Fruit fly (Drosophila melanogaster) whole organism, embryonic: Measurements from ENCODE around the gene chif.
A peak's percentile ranks its signal among the peaks of the same experiment; 100 is the strongest.

Experiments
- Adf1 ChIP-seq: fragments of 200-800 bp; sonication (Bioruptor generic); IDR thresholded peaks from 2 replicates; pipeline ENCODE4 v1.3.6; 2022; ENCODE audit warnings: missing biosample characterization, missing genetic modification characterization
- Bgb ChIP-seq: fragments of 200-800 bp; sonication (Bioruptor generic); IDR thresholded peaks from 2 replicates; pipeline ENCODE4 v1.3.6; 2022; ENCODE audit warnings: missing biosample characterization, missing genetic modification characterization; ENCODE audit not compliant: partially characterized antibody
- CG11398 ChIP-seq: fragments of 200-800 bp; sonication (Bioruptor generic); optimal IDR thresholded peaks from 2 replicates; lab custom pipeline; 2016; ENCODE audit warnings: missing biosample characterization, missing genetic modification characterization
- CG13296 ChIP-seq: fragments of 200-800 bp; sonication (Bioruptor generic); optimal IDR thresholded peaks from 3 replicates; lab custom pipeline; 2018; ENCODE audit warnings: missing biosample characterization, mild to moderate bottlenecking, missing genetic modification characterization
- CG15269 ChIP-seq: fragments of 200-800 bp; sonication (Bioruptor generic); optimal IDR thresholded peaks from 2 replicates; lab custom pipeline; 2018; ENCODE audit warnings: missing biosample characterization, mild to moderate bottlenecking, missing genetic modification characterization, moderate library complexity
- CG32532 ChIP-seq: fragments of 200-800 bp; sonication (Bioruptor generic); IDR thresholded peaks from 2 replicates; pipeline ENCODE4 v1.3.6; 2022; ENCODE audit warnings: missing biosample characterization, missing genetic modification characterization
- CG3281 ChIP-seq: fragments of 200-800 bp; sonication (Bioruptor generic); optimal IDR thresholded peaks from 3 replicates; lab custom pipeline; 2017; ENCODE audit warnings: missing biosample characterization, mild to moderate bottlenecking, missing genetic modification characterization
- CG34224 ChIP-seq: fragments of 200-800 bp; sonication (Bioruptor generic); IDR thresholded peaks from 3 replicates; pipeline ENCODE4 v1.3.6; 2022; ENCODE audit warnings: missing biosample characterization, missing genetic modification characterization; ENCODE audit not compliant: partially characterized antibody
- CG6272 ChIP-seq: fragments of 200-800 bp; sonication (Bioruptor generic); IDR thresholded peaks from 2 replicates; pipeline ENCODE4 v1.3.6; 2022; ENCODE audit warnings: missing biosample characterization, missing genetic modification characterization
- CG6854 ChIP-seq: fragments of 200-800 bp; sonication (Bioruptor generic); optimal IDR thresholded peaks from 3 replicates; lab custom pipeline; 2017; ENCODE audit warnings: missing biosample characterization, mild to moderate bottlenecking, missing genetic modification characterization
- CG7928 ChIP-seq: fragments of 200-800 bp; sonication (Bioruptor generic); optimal IDR thresholded peaks from 2 replicates; lab custom pipeline; 2017; ENCODE audit warnings: missing biosample characterization, mild to moderate bottlenecking, missing genetic modification characterization
- CG7963 ChIP-seq: fragments of 200-800 bp; sonication (Bioruptor generic); IDR thresholded peaks from 3 replicates; pipeline ENCODE4 v1.3.6; 2022; ENCODE audit warnings: missing biosample characterization, missing genetic modification characterization; ENCODE audit not compliant: partially characterized antibody
- CG8290 ChIP-seq, 3 experiments: fragments of 200-800 bp; sonication (Bioruptor generic); optimal IDR thresholded peaks; 2 replicates each; lab custom pipeline; 2016 to 2019; ENCODE audit warnings: missing biosample characterization in 3 of 3, missing genetic modification characterization in 3 of 3, mild to moderate bottlenecking in 2 of 3, moderate library complexity in 1 of 3
- Dip3 ChIP-seq: fragments of 200-800 bp; sonication (Bioruptor generic); optimal IDR thresholded peaks from 3 replicates; lab custom pipeline; 2016; ENCODE audit warnings: missing biosample characterization, missing genetic modification characterization
- Ets65A ChIP-seq: fragments of 200-800 bp; sonication (Bioruptor generic); peaks from one replicate; lab custom pipeline; 2016; ENCODE audit warnings: missing biosample characterization, missing genetic modification characterization
- Fer1 ChIP-seq: fragments of 200-800 bp; sonication (Bioruptor generic); optimal IDR thresholded peaks from 2 replicates; lab custom pipeline; 2017; ENCODE audit warnings: missing biosample characterization, mild to moderate bottlenecking, missing genetic modification characterization
- Fer3 ChIP-seq: fragments of 200-800 bp; sonication (Bioruptor generic); optimal IDR thresholded peaks from 2 replicates; lab custom pipeline; 2018; ENCODE audit warnings: missing biosample characterization, mild to moderate bottlenecking, missing genetic modification characterization, moderate library complexity
- H2.0 ChIP-seq: fragments of 200-800 bp; sonication (Bioruptor generic); IDR thresholded peaks from 2 replicates; pipeline ENCODE4 v1.3.6; 2022; ENCODE audit warnings: missing biosample characterization, missing genetic modification characterization
- Hey ChIP-seq: fragments of 200-800 bp; sonication (Bioruptor generic); optimal IDR thresholded peaks from 3 replicates; lab custom pipeline; 2018; ENCODE audit warnings: missing biosample characterization, mild to moderate bottlenecking, missing genetic modification characterization
- HmgZ ChIP-seq: fragments of 200-800 bp; sonication (Bioruptor generic); optimal IDR thresholded peaks from 2 replicates; lab custom pipeline; 2018; ENCODE audit warnings: missing biosample characterization, mild to moderate bottlenecking, missing genetic modification characterization
- Stat92E ChIP-seq, 3 experiments: fragments of >200 bp in 2 of 3; fragments of 200-800 bp in 1 of 3; sonication (Bioruptor generic) in 1 of 3; optimal IDR thresholded peaks; 2 replicates each; lab custom pipeline; 2017 to 2019; ENCODE audit warnings: missing biosample characterization in 3 of 3, missing genetic modification characterization in 3 of 3, mild to moderate bottlenecking in 1 of 3, moderate library complexity in 1 of 3
- abd-A ChIP-seq: fragments of 200-800 bp; sonication (Bioruptor generic); optimal IDR thresholded peaks from 3 replicates; lab custom pipeline; 2019; ENCODE audit warnings: missing biosample characterization, mild to moderate bottlenecking, missing genetic modification characterization, moderate library complexity
- caup ChIP-seq: fragments of 200-800 bp; sonication (Bioruptor generic); optimal IDR thresholded peaks from 3 replicates; lab custom pipeline; 2017; ENCODE audit warnings: missing biosample characterization, mild to moderate bottlenecking, missing genetic modification characterization, moderate library complexity; ENCODE audit not compliant: severe bottlenecking
- cg ChIP-seq: fragments of 200-800 bp; sonication (Bioruptor generic); optimal IDR thresholded peaks from 3 replicates; lab custom pipeline; 2019; ENCODE audit warnings: missing biosample characterization, mild to moderate bottlenecking, missing genetic modification characterization, moderate library complexity
- chinmo ChIP-seq: fragments of 200-800 bp; sonication (Bioruptor generic); IDR thresholded peaks from 4 replicates; pipeline ENCODE4 v1.3.6; 2022; ENCODE audit warnings: missing biosample characterization, missing genetic modification characterization; ENCODE audit not compliant: partially characterized antibody
- ci ChIP-seq: fragments of 200-800 bp; sonication (Bioruptor generic); IDR thresholded peaks from 3 replicates; pipeline ENCODE4 v1.3.6; 2022; ENCODE audit warnings: missing biosample characterization, missing genetic modification characterization
- crol ChIP-seq: fragments of 200-800 bp; sonication (Bioruptor generic); IDR thresholded peaks from 2 replicates; pipeline ENCODE4 v1.3.6; 2022; ENCODE audit warnings: missing biosample characterization, missing genetic modification characterization
- cwo ChIP-seq: fragments of 200-800 bp; sonication (Bioruptor generic); optimal IDR thresholded peaks from 3 replicates; lab custom pipeline; 2017; ENCODE audit warnings: missing biosample characterization, missing genetic modification characterization, mild to moderate bottlenecking, moderate library complexity, missing genetic modification reagents
- exex ChIP-seq: fragments of 200-800 bp; sonication (Bioruptor generic); optimal IDR thresholded peaks from 4 replicates; lab custom pipeline; 2018; ENCODE audit warnings: missing biosample characterization, mild to moderate bottlenecking, missing genetic modification characterization, moderate library complexity
- kay ChIP-seq: fragments of 200-800 bp; sonication (Bioruptor generic); optimal IDR thresholded peaks from 2 replicates; lab custom pipeline; 2016; ENCODE audit warnings: missing biosample characterization, missing genetic modification characterization
- ken ChIP-seq: fragments of 200-800 bp; sonication (Bioruptor generic); IDR thresholded peaks from 3 replicates; pipeline ENCODE4 v1.3.6; 2022; ENCODE audit warnings: missing biosample characterization, missing genetic modification characterization
- lab ChIP-seq: fragments of 200-800 bp; sonication (Bioruptor generic); optimal IDR thresholded peaks from 3 replicates; lab custom pipeline; 2017; ENCODE audit warnings: missing biosample characterization, missing genetic modification characterization, mild to moderate bottlenecking, moderate library complexity, missing genetic modification reagents
- lbe ChIP-seq: fragments of 200-800 bp; sonication (Bioruptor generic); optimal IDR thresholded peaks from 2 replicates; lab custom pipeline; 2016; ENCODE audit warnings: missing biosample characterization, mild to moderate bottlenecking, missing genetic modification characterization
- lov ChIP-seq, 2 experiments: fragments of 200-800 bp in 1 of 2; fragments of >200 bp in 1 of 2; sonication (Bioruptor generic) in 1 of 2; IDR thresholded peaks in 1 of 2; optimal IDR thresholded peaks in 1 of 2; 2 replicates in 1 of 2; 3 replicates in 1 of 2; pipeline versions ENCODE4 v1.3.6 to Lab custom; 2017 to 2022; ENCODE audit warnings: missing biosample characterization in 1 of 2, missing genetic modification characterization in 1 of 2
- mirr ChIP-seq: fragments of 200-800 bp; sonication (Bioruptor generic); optimal IDR thresholded peaks from 3 replicates; lab custom pipeline; 2018; ENCODE audit warnings: missing biosample characterization, mild to moderate bottlenecking, missing genetic modification characterization
- nom ChIP-seq: fragments of 200-800 bp; sonication (Bioruptor generic); optimal IDR thresholded peaks from 2 replicates; lab custom pipeline; 2017; ENCODE audit warnings: missing biosample characterization, missing genetic modification characterization, mild to moderate bottlenecking, moderate library complexity, missing genetic modification reagents
- odd ChIP-seq: fragments of 200-800 bp; sonication (Bioruptor generic); optimal IDR thresholded peaks from 2 replicates; lab custom pipeline; 2017; ENCODE audit warnings: missing biosample characterization, mild to moderate bottlenecking, missing genetic modification characterization
- onecut ChIP-seq: fragments of 200-800 bp; sonication (Bioruptor generic); IDR thresholded peaks from 2 replicates; pipeline ENCODE4 v1.3.6; 2022; ENCODE audit warnings: missing biosample characterization, missing genetic modification characterization
- pros ChIP-seq: fragments of 200-800 bp; sonication (Bioruptor generic); optimal IDR thresholded peaks from 3 replicates; lab custom pipeline; 2019; ENCODE audit warnings: missing biosample characterization, mild to moderate bottlenecking, missing genetic modification characterization, moderate library complexity
- pzg ChIP-seq: fragments of 200-800 bp; sonication (Bioruptor generic); optimal IDR thresholded peaks from 3 replicates; lab custom pipeline; 2018; ENCODE audit warnings: missing biosample characterization, mild to moderate bottlenecking, missing genetic modification characterization, moderate library complexity
- sd ChIP-seq: fragments of 200-800 bp; sonication (Bioruptor generic); optimal IDR thresholded peaks from 3 replicates; lab custom pipeline; 2018; ENCODE audit warnings: missing biosample characterization, mild to moderate bottlenecking, missing genetic modification characterization, moderate library complexity
- sens ChIP-seq: fragments of 200-800 bp; sonication (Bioruptor generic); peaks from one replicate; lab custom pipeline; 2016; ENCODE audit warnings: missing biosample characterization, missing genetic modification characterization
- so ChIP-seq: fragments of 200-800 bp; sonication (Bioruptor generic); IDR thresholded peaks from 3 replicates; pipeline ENCODE4 v1.3.6; 2022; ENCODE audit warnings: missing biosample characterization, missing genetic modification characterization
- sqz ChIP-seq: fragments of 200-800 bp; sonication (Bioruptor generic); optimal IDR thresholded peaks from 3 replicates; lab custom pipeline; 2018; ENCODE audit warnings: missing biosample characterization, mild to moderate bottlenecking, missing genetic modification characterization
- tgo ChIP-seq: fragments of 200-800 bp; sonication (Bioruptor generic); IDR thresholded peaks from 3 replicates; pipeline ENCODE4 v1.3.6; 2022; ENCODE audit warnings: missing biosample characterization, missing genetic modification characterization
- tup ChIP-seq: fragments of 200-800 bp; sonication (Bioruptor generic); optimal IDR thresholded peaks from 2 replicates; lab custom pipeline; 2016; ENCODE audit warnings: missing biosample characterization, mild to moderate bottlenecking, missing genetic modification characterization, moderate library complexity
- tx ChIP-seq: fragments of 200-800 bp; sonication (Bioruptor generic); optimal IDR thresholded peaks from 2 replicates; lab custom pipeline; 2016; ENCODE audit warnings: missing biosample characterization, missing genetic modification characterization
- vvl ChIP-seq: fragments of 200-800 bp; sonication (Bioruptor generic); IDR thresholded peaks from 2 replicates; pipeline ENCODE4 v1.3.6; 2022; ENCODE audit warnings: missing biosample characterization, missing genetic modification characterization
- wor ChIP-seq: fragments of 200-800 bp; sonication (Bioruptor generic); IDR thresholded peaks from 2 replicates; pipeline ENCODE4 v1.3.6; 2022; ENCODE audit warnings: missing biosample characterization, missing genetic modification characterization

Gene chif

DNA sequence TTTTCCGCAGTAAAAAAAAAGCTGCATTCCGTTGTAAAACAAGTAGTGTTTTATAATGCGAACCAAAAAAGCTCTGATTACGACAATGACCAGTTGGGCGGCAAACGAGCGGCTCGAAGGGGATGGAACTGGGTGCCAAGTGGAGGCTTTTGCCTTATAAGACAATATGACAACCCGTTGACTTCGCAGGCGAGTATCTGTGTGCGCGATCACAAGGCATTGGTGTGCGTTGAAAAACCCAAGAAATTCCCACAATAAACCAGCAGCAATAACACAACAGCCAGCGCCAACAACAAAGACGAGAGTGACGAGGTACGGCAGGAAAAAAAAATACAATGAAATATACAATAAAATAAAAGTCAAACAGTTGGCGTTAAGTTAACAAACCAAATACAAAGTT is 37.4 kb downstream of the chif start:
- TF ChIP-seq vvl (GFP tag; lab: Robert Waterston, UW): peak; percentile 55
- TF ChIP-seq CG32532 (GFP tag; lab: Robert Waterston, UW): peak; percentile 31; the same call in 1 of the 2 replicates
- TF ChIP-seq pros: peak; percentile 88
- TF ChIP-seq Fer3: peak; percentile 20
- no peak for TF ChIP-seq lov (optimal IDR thresholded peaks at IDR 0.05; lab: Kevin White, UChicago)
- 0 out of 3 replicates have a peak, but pooled peaks have one; percentile 44 for TF ChIP-seq lov (GFP tag; IDR thresholded peaks at IDR 0.05; lab: Robert Waterston, UW)
- peak; percentile 78 for TF ChIP-seq nom (GFP tag; lab: Kevin White, UChicago)
- no peak for TF ChIP-seq CG11398 (GFP tag; lab: Kevin White, UChicago)
- no peak for TF ChIP-seq CG8290 (GFP tag; optimal IDR thresholded peaks at IDR 0.05; lab: Kevin White, UChicago)
- TF ChIP-seq CG8290 (tag; optimal IDR thresholded peaks at IDR 0.05; lab: Kevin White, UChicago): peak in 1 of 2 experiments; percentile 38
- peak; percentile 75 for TF ChIP-seq abd-A (tag; lab: Kevin White, UChicago)
- no peak for TF ChIP-seq tgo (GFP tag; lab: Robert Waterston, UW)
- TF ChIP-seq H2.0 (GFP tag; lab: Robert Waterston, UW): no peak
- peak; percentile 9 for TF ChIP-seq Fer1
- peak; percentile 48; the same call in 1 of the 3 replicates for TF ChIP-seq ci (GFP tag; lab: Robert Waterston, UW)
- TF ChIP-seq crol (GFP tag; lab: Robert Waterston, UW): peak; percentile 92
- no peak for TF ChIP-seq tup (GFP tag; lab: Kevin White, UChicago)
- TF ChIP-seq caup (GFP tag; lab: Kevin White, UChicago): peak; percentile 67
- peak; percentile 95 for TF ChIP-seq sd
- TF ChIP-seq CG7928 (GFP tag; lab: Kevin White, UChicago): no peak
- peak; percentile 56 for TF ChIP-seq Ets65A (GFP tag; lab: Kevin White, UChicago)
- TF ChIP-seq Dip3 (GFP tag; lab: Kevin White, UChicago): no peak
- TF ChIP-seq CG13296 (GFP tag; lab: Kevin White, UChicago): peak; percentile 60
- TF ChIP-seq mirr: peak; percentile 77
- no peak for TF ChIP-seq Hey (tag; lab: Kevin White, UChicago)
- TF ChIP-seq CG3281 (GFP tag; lab: Kevin White, UChicago): peak; percentile 16
- TF ChIP-seq lbe: peak; percentile 3
- TF ChIP-seq wor (GFP tag; lab: Robert Waterston, UW): no peak
- peak; percentile 82 for TF ChIP-seq CG15269 (tag; lab: Kevin White, UChicago)
- peak; percentile 12; the same call in 1 of the 2 replicates for TF ChIP-seq Adf1
- peak; percentile 62 for TF ChIP-seq exex (tag; lab: Kevin White, UChicago)
- no peak for TF ChIP-seq Stat92E (GFP tag; optimal IDR thresholded peaks at IDR 0.05; lab: Kevin White, UChicago)
- peak; percentile 54 for TF ChIP-seq cg (GFP tag; lab: Kevin White, UChicago)
- TF ChIP-seq cwo (GFP tag; lab: Kevin White, UChicago): peak; percentile 27
- peak; percentile 43 for TF ChIP-seq CG6854 (GFP tag; lab: Kevin White, UChicago)
- TF ChIP-seq CG6272 (GFP tag; lab: Robert Waterston, UW): no peak
- TF ChIP-seq tx (GFP tag; lab: Kevin White, UChicago): no peak
- TF ChIP-seq onecut (GFP tag; lab: Robert Waterston, UW): no peak
- no peak for TF ChIP-seq CG7963 (GFP tag; lab: Robert Waterston, UW)
- TF ChIP-seq odd (GFP tag; lab: Kevin White, UChicago): peak; percentile 5
- TF ChIP-seq CG34224 (GFP tag; lab: Robert Waterston, UW): peak; percentile 41; the same call in 2 of the 3 replicates
- TF ChIP-seq Bgb (GFP tag; lab: Robert Waterston, UW): peak; percentile 51; the same call in 1 of the 2 replicates
- no peak for TF ChIP-seq kay (GFP tag; lab: Kevin White, UChicago)
- TF ChIP-seq ken (GFP tag; lab: Robert Waterston, UW): no peak
- peak; percentile 95 for TF ChIP-seq chinmo
- TF ChIP-seq sens (GFP tag; lab: Kevin White, UChicago): peak; percentile 49
- peak; percentile 61 for TF ChIP-seq lab (GFP tag; lab: Kevin White, UChicago)
- peak; percentile 0 for TF ChIP-seq pzg (GFP tag; lab: Kevin White, UChicago)
- TF ChIP-seq sqz: peak; percentile 65
- peak; percentile 57 for TF ChIP-seq HmgZ
- TF ChIP-seq so (GFP tag; lab: Robert Waterston, UW): no peak
